Worm (Caenorhabditis elegans): ENCODE results near the gene sedl-1.

sedl-1 gene

ce11 chrX:1464699-1465098, 24.6 kb upstream of the sedl-1 start, which contains the start of gene D1005.6:
Gene D1005.6 (minus strand): TSS chrX:1464799.
- TF ChIP-seq nhr-85 (tag): no peak

- TF ChIP-seq nhr-19 (GFP tag; conservative IDR thresholded peaks at IDR 0.05): no peak
- TF ChIP-seq elt-2 (tag; optimal IDR thresholded peaks at IDR 0.05): no peak
- TF ChIP-seq blmp-1 (tag; optimal IDR thresholded peaks at IDR 0.05): peak; percentile 51
- no peak for TF ChIP-seq C16A3.4 (tag; optimal IDR thresholded peaks at IDR 0.05)
- TF ChIP-seq unc-62 (GFP tag; optimal IDR thresholded peaks at IDR 0.05): no peak
These were observed 19.7 kb upstream of the sedl-1 start for ce11 chrX:1459756-1460155.

DNA sequence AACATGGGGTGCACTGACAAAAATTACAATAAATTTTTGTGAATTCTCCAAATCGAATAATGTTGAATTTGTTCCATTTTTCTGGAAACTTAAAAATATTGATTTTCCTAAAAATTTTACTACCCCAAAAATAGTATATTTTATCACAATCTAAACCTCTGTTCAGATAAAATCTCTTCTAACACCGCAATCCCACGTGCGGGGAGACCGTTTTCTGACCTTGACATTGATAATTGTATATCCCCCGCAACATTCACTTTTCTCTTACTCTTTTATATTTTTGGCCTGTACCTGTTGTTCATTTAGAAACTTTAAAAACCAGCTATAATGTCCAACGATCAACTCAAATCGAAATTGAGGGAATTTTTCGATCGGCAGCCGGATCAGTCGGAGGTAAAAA, 18.7 kb upstream of the sedl-1 start, which contains the start of gene D1005.2:
Gene D1005.2 (plus strand): TSS at position 230 of the 400 bp plus-strand sequence.
- TF ChIP-seq lin-14 (GFP tag; optimal IDR thresholded peaks at IDR 0.05) (peak; percentile 37), blmp-1 (tag; optimal IDR thresholded peaks at IDR 0.05) (peak; percentile 93), mep-1 (tag; optimal IDR thresholded peaks at IDR 0.05) (peak; percentile 6), elt-3 (tag; optimal IDR thresholded peaks at IDR 0.05) (peak in 3 of 6 experiments; percentile 6 to 56 (median 37)), fos-1 (tag; optimal IDR thresholded peaks at IDR 0.05) (no peak), mdl-1 (tag; optimal IDR thresholded peaks at IDR 0.05) (peak in 1 of 2 experiments; percentile 32)

DNA sequence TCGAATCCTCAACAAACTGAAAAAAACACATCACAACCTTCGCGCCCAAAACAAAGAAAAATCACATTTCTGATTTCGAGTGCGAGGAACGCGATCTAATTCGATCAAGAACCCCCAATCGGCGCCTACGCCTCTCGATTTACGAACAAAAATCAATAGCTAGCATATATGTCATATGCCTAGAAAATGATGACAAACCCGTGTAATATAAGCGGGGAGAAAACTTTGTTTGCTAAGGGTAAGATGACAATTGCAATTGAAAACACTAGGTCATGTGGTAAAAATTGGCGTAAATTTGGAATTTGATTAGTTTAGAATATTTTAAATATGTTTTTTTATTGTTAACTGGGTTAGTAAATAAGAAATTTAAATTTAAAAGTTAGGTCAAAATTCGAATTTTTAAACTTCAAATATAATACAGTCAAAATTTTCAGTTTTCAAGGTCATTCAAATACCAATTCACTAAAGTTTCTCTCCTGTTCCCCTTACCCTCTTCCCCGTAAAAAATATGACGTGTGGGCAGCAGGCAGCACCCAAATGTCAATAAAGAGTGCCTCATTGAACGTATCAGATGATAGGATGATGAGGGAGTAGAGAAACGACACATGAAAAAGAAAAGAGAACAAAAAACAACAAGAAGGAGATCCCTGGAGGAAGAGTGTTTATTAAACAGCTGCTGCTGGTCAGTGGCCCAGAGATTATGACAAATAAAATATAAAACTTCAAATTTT, 16.5 kb upstream of the sedl-1 start:
- TF ChIP-seq jun-1 (tag; optimal IDR thresholded peaks at IDR 0.05) (no peak), nhr-28 (tag; optimal IDR thresholded peaks at IDR 0.05) (no peak), efl-3 (GFP tag; optimal IDR thresholded peaks at IDR 0.05) (no peak), rnt-1 (tag; optimal IDR thresholded peaks at IDR 0.05) (peak; percentile 61), ceh-82 (tag; optimal IDR thresholded peaks at IDR 0.05) (peak in 1 of 3 experiments; percentile 21), tlp-1 (tag; optimal IDR thresholded peaks at IDR 0.05) (no peak), zip-4 (GFP tag; optimal IDR thresholded peaks at IDR 0.05) (no peak), nhr-84 (tag; optimal IDR thresholded peaks at IDR 0.05) (no peak), hpl-2 (GFP tag; optimal IDR thresholded peaks at IDR 0.05) (no peak), C34B4.2 (tag; optimal IDR thresholded peaks at IDR 0.05) (no peak), swsn-7 (tag; optimal IDR thresholded peaks at IDR 0.05) (peak; percentile 41), ama-1 (optimal IDR thresholded peaks at IDR 0.05) (no peak), grh-1 (GFP tag; IDR thresholded peaks at IDR 0.05) (no peak), xbp-1 (tag; optimal IDR thresholded peaks at IDR 0.05) (peak; percentile 7), nhr-19 (GFP tag; conservative IDR thresholded peaks at IDR 0.05) (peak; percentile 48; the same call in 1 of the 2 replicates), sox-4 (tag; optimal IDR thresholded peaks at IDR 0.05) (no peak), hlh-4 (tag; optimal IDR thresholded peaks at IDR 0.05) (no peak), nhr-11 (tag; optimal IDR thresholded peaks at IDR 0.05) (no peak), nhr-47 (tag; optimal IDR thresholded peaks at IDR 0.05) (peak; percentile 39), aly-2 (tag; optimal IDR thresholded peaks at IDR 0.05) (no peak), F16B12.6 (tag; optimal IDR thresholded peaks at IDR 0.05) (no peak), mab-9 (GFP tag; IDR thresholded peaks at IDR 0.05) (no peak), C04F5.9 (tag; optimal IDR thresholded peaks at IDR 0.05) (no peak), ceh-88 (GFP tag; IDR thresholded peaks at IDR 0.05) (no peak), elt-2 (tag; optimal IDR thresholded peaks at IDR 0.05) (no peak), efl-1 (optimal IDR thresholded peaks at IDR 0.05) (peak in 1 of 2 experiments; percentile 2), efl-1 (GFP tag; optimal IDR thresholded peaks at IDR 0.05 in 1 of 2) (no peak), nhr-237 (tag; optimal IDR thresholded peaks at IDR 0.05) (no peak), unc-98 (GFP tag; IDR thresholded peaks at IDR 0.05) (no peak), Y116A8C.19 (tag; optimal IDR thresholded peaks at IDR 0.05; ENCODE audit: borderline replicate concordance) (no peak), egl-13 (tag; optimal IDR thresholded peaks at IDR 0.05) (no peak), fkh-8 (tag; optimal IDR thresholded peaks at IDR 0.05) (no peak), mef-2 (tag; optimal IDR thresholded peaks at IDR 0.05) (no peak), lin-14 (GFP tag; optimal IDR thresholded peaks at IDR 0.05) (peak; percentile 92), tbx-2 (tag; optimal IDR thresholded peaks at IDR 0.05) (peak; percentile 49), zag-1 (tag; optimal IDR thresholded peaks at IDR 0.05) (no peak), lsy-2 (tag; optimal IDR thresholded peaks at IDR 0.05) (peak; percentile 30 to 69), C16A3.4 (tag; optimal IDR thresholded peaks at IDR 0.05) (peak; percentile 68), lin-13 (GFP tag; optimal IDR thresholded peaks at IDR 0.05) (no peak)
